Fruit fly (Drosophila melanogaster): ENCODE measurements around the gene Srg1.

Gene Srg1

DNA sequence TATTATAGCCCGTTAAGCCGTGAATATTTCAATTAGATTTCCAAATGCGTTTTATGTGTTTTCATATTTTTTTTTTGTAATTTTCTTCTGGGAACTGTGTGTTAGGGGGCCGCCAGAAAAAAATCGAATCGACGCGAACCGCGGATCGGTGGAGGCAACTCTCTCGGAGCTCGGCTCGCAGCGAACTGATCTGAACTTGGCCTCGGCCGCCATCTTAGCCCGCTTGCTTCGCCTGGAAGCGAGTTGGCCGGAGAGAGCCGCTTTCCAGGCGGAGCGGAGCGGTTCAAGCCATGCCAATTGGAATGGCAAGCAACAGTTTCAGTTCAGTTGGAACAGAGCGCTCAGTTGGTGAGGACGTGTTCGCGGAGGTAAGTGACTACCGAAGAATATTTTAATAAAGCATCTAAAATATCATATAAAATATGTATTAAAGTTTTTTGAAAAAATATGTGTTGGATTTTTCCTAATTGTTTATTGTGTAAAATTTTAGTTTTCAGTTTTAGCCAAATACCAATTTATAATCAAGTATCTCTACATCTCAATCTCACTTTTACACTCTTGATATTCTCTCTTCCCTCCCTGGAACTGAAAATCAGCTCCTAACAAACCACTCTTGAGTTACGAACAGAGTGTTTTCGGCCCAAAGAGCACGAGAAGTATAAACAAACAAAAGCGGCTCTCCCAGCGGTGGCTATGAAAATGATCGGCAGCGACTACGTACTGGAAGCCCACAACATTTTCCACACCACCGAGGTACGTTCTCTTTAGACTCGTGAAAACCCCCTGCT lies 30.1 kb upstream of the Srg1 start, which contains the start of the genes CG31121 and CG11069 (continued):
- no peak for TF ChIP-seq CG1529 (GFP tag; optimal IDR thresholded peaks at IDR 0.05)
- no peak for TF ChIP-seq CG2120 (GFP tag; optimal IDR thresholded peaks at IDR 0.05)
- no peak for TF ChIP-seq ro (GFP tag; IDR thresholded peaks at IDR 0.05)
- no peak for TF ChIP-seq CG15269 (tag; optimal IDR thresholded peaks at IDR 0.05)
- TF ChIP-seq Elba2 (GFP tag; optimal IDR thresholded peaks at IDR 0.05) = peak; percentile 31
- no peak for TF ChIP-seq dmrt99B (tag; optimal IDR thresholded peaks at IDR 0.05)
- TF ChIP-seq CG4820 (GFP tag; optimal IDR thresholded peaks at IDR 0.05) = no peak
- no peak for TF ChIP-seq Kr (GFP tag; optimal IDR thresholded peaks at IDR 0.05)
- peak; percentile 50; the same call in 1 of the 2 replicates for TF ChIP-seq chm (GFP tag; IDR thresholded peaks at IDR 0.05)
- no peak for TF ChIP-seq CG7987 (GFP tag; optimal IDR thresholded peaks at IDR 0.05)
- no peak for TF ChIP-seq sug (tag; optimal IDR thresholded peaks at IDR 0.05)
- no peak for TF ChIP-seq CG1602 (GFP tag; optimal IDR thresholded peaks at IDR 0.05)
- TF ChIP-seq Hr78 (GFP tag; optimal IDR thresholded peaks at IDR 0.05) = peak in 1 of 2 experiments; percentile 2
- no peak for TF ChIP-seq her (GFP tag; optimal IDR thresholded peaks at IDR 0.05)
- TF ChIP-seq dmrt11E (tag; optimal IDR thresholded peaks at IDR 0.05) = no peak
- TF ChIP-seq CG10979 (tag; optimal IDR thresholded peaks at IDR 0.05) = no peak
- no peak for TF ChIP-seq CG4404 (GFP tag; IDR thresholded peaks at IDR 0.05)
- no peak for TF ChIP-seq CG16779 (GFP tag; IDR thresholded peaks at IDR 0.05)
- TF ChIP-seq zfh1 (GFP tag; IDR thresholded peaks at IDR 0.05) = 0 out of 3 replicates have a peak, but pooled peaks have one; percentile 24
- 0 out of 3 replicates have a peak, but pooled peaks have one; percentile 20 for TF ChIP-seq so (GFP tag; IDR thresholded peaks at IDR 0.05)
- no peak for TF ChIP-seq Mrtf (GFP tag; IDR thresholded peaks at IDR 0.05)
- TF ChIP-seq CG5953 (GFP tag; IDR thresholded peaks at IDR 0.05) = no peak
- TF ChIP-seq NfI (GFP tag; optimal IDR thresholded peaks at IDR 0.05) = no peak
- no peak for TF ChIP-seq CG17912 (GFP tag; optimal IDR thresholded peaks at IDR 0.05)
- TF ChIP-seq ab (GFP tag; optimal IDR thresholded peaks at IDR 0.05) = no peak
- TF ChIP-seq CG10959 (GFP tag; IDR thresholded peaks at IDR 0.05) = no peak
- no peak for TF ChIP-seq h (optimal IDR thresholded peaks at IDR 0.05)
- no peak for TF ChIP-seq nau (GFP tag; optimal IDR thresholded peaks at IDR 0.05)
- TF ChIP-seq pan (optimal IDR thresholded peaks at IDR 0.05) = no peak
- peak in 1 of 2 experiments; percentile 20 for TF ChIP-seq pan (GFP tag; optimal IDR thresholded peaks at IDR 0.05 in 1 of 2, IDR thresholded peaks at IDR 0.05 in 1 of 2)
- TF ChIP-seq Side (GFP tag; optimal IDR thresholded peaks at IDR 0.05) = no peak
- no peak for TF ChIP-seq CG11723 (GFP tag; optimal IDR thresholded peaks at IDR 0.05)
- TF ChIP-seq CG8924 (tag; optimal IDR thresholded peaks at IDR 0.05) = no peak
- no peak for TF ChIP-seq lab (GFP tag; optimal IDR thresholded peaks at IDR 0.05)
- peak; percentile 67 for TF ChIP-seq ftz-f1 (GFP tag; optimal IDR thresholded peaks at IDR 0.05)
- TF ChIP-seq Oli (tag; optimal IDR thresholded peaks at IDR 0.05) = no peak
- no peak for TF ChIP-seq CG30431 (GFP tag; optimal IDR thresholded peaks at IDR 0.05)
- TF ChIP-seq CG11093 (GFP tag; IDR thresholded peaks at IDR 0.05) = no peak
- TF ChIP-seq klu (GFP tag; IDR thresholded peaks at IDR 0.05) = no peak
- peak; percentile 30 for TF ChIP-seq CG12391 (tag; optimal IDR thresholded peaks at IDR 0.05)
- no peak for TF ChIP-seq CG31388 (GFP tag; optimal IDR thresholded peaks at IDR 0.05)
- no peak for TF ChIP-seq CG3995 (GFP tag; optimal IDR thresholded peaks at IDR 0.05)
- no peak for TF ChIP-seq D (optimal IDR thresholded peaks at IDR 0.05)
- TF ChIP-seq D (GFP tag; optimal IDR thresholded peaks at IDR 0.05) = no peak
- no peak for TF ChIP-seq CG6654 (GFP tag; optimal IDR thresholded peaks at IDR 0.05)
- no peak for TF ChIP-seq CG11085 (GFP tag; IDR thresholded peaks at IDR 0.05)
- no peak for TF ChIP-seq cad (GFP tag; optimal IDR thresholded peaks at IDR 0.05)
- TF ChIP-seq CG7928 (GFP tag; optimal IDR thresholded peaks at IDR 0.05) = no peak
- no peak for TF ChIP-seq prd (optimal IDR thresholded peaks at IDR 0.05)
- TF ChIP-seq prd (GFP tag; IDR thresholded peaks at IDR 0.05) = 0 out of 3 replicates have a peak, but pooled peaks have one; percentile 14
- no peak for TF ChIP-seq jing (GFP tag; optimal IDR thresholded peaks at IDR 0.05)

Measured in whole organism, embryonic.